Worm (Caenorhabditis elegans) whole organism, young adult: ENCODE data around the gene C08E3.13.
A peak's percentile ranks its signal among the peaks of the same experiment; 100 is the strongest.
"Not testable (repeated sequence)": the region's sequence is repeated elsewhere in the genome, so short reads cannot be mapped to it uniquely, and the experiment has no call there.

Experiments used
- C06A6.2 ChIP-seq: fragments of 200-800 bp; sonication (Bioruptor generic); conservative IDR thresholded peaks from 2 replicates; pipeline ENCODE4 v1.3.6; 2022; ENCODE audit warnings: missing genetic modification characterization, missing compliant biosample characterization
- F49E8.2 ChIP-seq: sonication (generic microtip); optimal IDR thresholded peaks from 3 replicates; lab custom pipeline; 2017; ENCODE audit warnings: missing genetic modification characterization, mild to moderate bottlenecking, missing compliant biosample characterization, antibody characterized with exemption, moderate library complexity; ENCODE audit not compliant: insufficient read depth
- T26A5.8 ChIP-seq: sonication (generic microtip); optimal IDR thresholded peaks from 2 replicates; lab custom pipeline; 2016; ENCODE audit warnings: missing genetic modification characterization, missing compliant biosample characterization
- Y67H2A.10 ChIP-seq: fragments of 200-800 bp; sonication (Bioruptor generic); conservative IDR thresholded peaks from 2 replicates; pipeline ENCODE4 v1.3.6; 2022; ENCODE audit warnings: missing genetic modification reagents, missing genetic modification characterization, missing compliant biosample characterization
- atf-7 ChIP-seq: sonication (generic microtip); optimal IDR thresholded peaks from 2 replicates; lab custom pipeline; 2017; ENCODE audit warnings: mild to moderate bottlenecking, missing genetic modification characterization, missing compliant biosample characterization
- athp-1 ChIP-seq: sonication (generic microtip); optimal IDR thresholded peaks from 2 replicates; lab custom pipeline; 2017; ENCODE audit warnings: mild to moderate bottlenecking, missing genetic modification characterization, missing compliant biosample characterization
- attf-5 ChIP-seq: fragments of 200-800 bp; sonication (Bioruptor generic); optimal IDR thresholded peaks from 2 replicates; lab custom pipeline; 2018; ENCODE audit warnings: mild to moderate bottlenecking, missing genetic modification characterization, missing compliant biosample characterization
- bed-1 ChIP-seq: fragments of 200-800 bp; sonication (Bioruptor generic); IDR thresholded peaks from 2 replicates; pipeline ENCODE4 v1.3.6; 2022; ENCODE audit warnings: missing genetic modification reagents, missing genetic modification characterization, missing compliant biosample characterization
- ceh-58 ChIP-seq: fragments of 200-800 bp; sonication (Bioruptor generic); IDR thresholded peaks from 2 replicates; pipeline ENCODE4 v1.3.6; 2022; ENCODE audit warnings: missing genetic modification characterization, missing compliant biosample characterization
- chd-7 ChIP-seq: sonication (generic microtip); optimal IDR thresholded peaks from 2 replicates; lab custom pipeline; 2016; ENCODE audit warnings: mild to moderate bottlenecking, missing genetic modification characterization, moderate library complexity, missing compliant biosample characterization
- dox-1 ChIP-seq: fragments of 200-800 bp; sonication (Bioruptor generic); IDR thresholded peaks from 2 replicates; pipeline ENCODE4 v1.3.6; 2022; ENCODE audit warnings: missing genetic modification reagents, missing genetic modification characterization, missing compliant biosample characterization
- egl-18 ChIP-seq: fragments of 200-800 bp; sonication (Bioruptor generic); IDR thresholded peaks from 2 replicates; pipeline ENCODE4 v1.3.6; 2022; ENCODE audit warnings: missing genetic modification reagents, missing genetic modification characterization, missing compliant biosample characterization
- egl-44 ChIP-seq: fragments of 200-800 bp; sonication (Bioruptor generic); IDR thresholded peaks from 2 replicates; pipeline ENCODE4 v1.3.6; 2022; ENCODE audit warnings: missing genetic modification reagents, missing genetic modification characterization, missing compliant biosample characterization
- hlh-26 ChIP-seq: fragments of 200-800 bp; sonication (Bioruptor generic); conservative IDR thresholded peaks from 2 replicates; pipeline ENCODE4 v1.3.6; 2022; ENCODE audit warnings: missing genetic modification reagents, missing genetic modification characterization, missing compliant biosample characterization
- let-526 ChIP-seq: fragments of 200-800 bp; sonication (Bioruptor generic); IDR thresholded peaks from 2 replicates; pipeline ENCODE4 v1.3.6; 2022; ENCODE audit warnings: missing genetic modification reagents, missing genetic modification characterization, missing compliant biosample characterization
- let-607 ChIP-seq, 2 experiments: fragments of 200-800 bp in 1 of 2; sonication (Bioruptor generic) in 1 of 2; sonication (generic microtip) in 1 of 2; optimal IDR thresholded peaks; 2 replicates each; lab custom pipeline; 2016 to 2018; ENCODE audit warnings: mild to moderate bottlenecking in 2 of 2, missing compliant biosample characterization in 2 of 2, missing genetic modification characterization in 2 of 2, moderate library complexity in 2 of 2, missing genotype in 1 of 2
- madf-10 ChIP-seq: sonication (generic microtip); optimal IDR thresholded peaks from 2 replicates; lab custom pipeline; 2016; ENCODE audit warnings: mild to moderate bottlenecking, missing genetic modification characterization, missing compliant biosample characterization
- mes-4 ChIP-seq: sonication (generic microtip); optimal IDR thresholded peaks from 2 replicates; lab custom pipeline; 2016; ENCODE audit warnings: missing genotype, missing genetic modification characterization, missing compliant biosample characterization
- mxl-1 ChIP-seq: sonication (generic microtip); optimal IDR thresholded peaks from 2 replicates; lab custom pipeline; 2016; ENCODE audit warnings: missing genetic modification characterization, missing compliant biosample characterization
- nfya-2 ChIP-seq: fragments of 200-800 bp; sonication (Bioruptor generic); IDR thresholded peaks from 2 replicates; pipeline ENCODE4 v1.3.6; 2022; ENCODE audit warnings: missing genetic modification reagents, missing genetic modification characterization, missing compliant biosample characterization
- nhr-179 ChIP-seq: sonication (generic microtip); optimal IDR thresholded peaks from 2 replicates; lab custom pipeline; 2016; ENCODE audit warnings: mild to moderate bottlenecking, missing genetic modification characterization, missing compliant biosample characterization
- nhr-80 ChIP-seq: sonication (generic microtip); optimal IDR thresholded peaks from 2 replicates; lab custom pipeline; 2016; ENCODE audit warnings: missing genetic modification characterization, missing compliant biosample characterization
- rcor-1 ChIP-seq: fragments of 200-800 bp; sonication (Bioruptor generic); IDR thresholded peaks from 2 replicates; pipeline ENCODE4 v1.3.6; 2022; ENCODE audit warnings: missing genetic modification reagents, missing genetic modification characterization, missing compliant biosample characterization
- rec-8 ChIP-seq, 2 experiments: sonication (generic microtip); optimal IDR thresholded peaks; 2 replicates each; lab custom pipeline; 2016; ENCODE audit warnings: mild to moderate bottlenecking in 2 of 2, missing genetic modification characterization in 2 of 2, missing genetic modification reagents in 2 of 2, missing genotype in 2 of 2, missing biosample characterization in 1 of 2, missing compliant biosample characterization in 1 of 2, moderate library complexity in 1 of 2
- repo-1 ChIP-seq: sonication (generic microtip); optimal IDR thresholded peaks from 2 replicates; lab custom pipeline; 2017; ENCODE audit warnings: mild to moderate bottlenecking, missing genetic modification characterization, missing compliant biosample characterization
- rpc-1 ChIP-seq, 2 experiments: fragments of 150-350 bp in 1 of 2; sonication (generic microtip) in 1 of 2; optimal IDR thresholded peaks; 2 replicates each; lab custom pipeline; 2014 to 2018; ENCODE audit warnings: missing biosample characterization in 1 of 2, missing genetic modification characterization in 1 of 2, missing genetic modification reagents in 1 of 2, missing genotype in 1 of 2
- snpc-1.1 ChIP-seq: sonication (generic microtip); optimal IDR thresholded peaks from 2 replicates; lab custom pipeline; 2017; ENCODE audit warnings: missing genetic modification characterization, mild to moderate bottlenecking, missing compliant biosample characterization, antibody characterized with exemption, moderate library complexity, missing genotype, missing genetic modification reagents; ENCODE audit not compliant: insufficient read depth
- unc-130 ChIP-seq: sonication (generic microtip); optimal IDR thresholded peaks from 2 replicates; lab custom pipeline; 2016; ENCODE audit warnings: missing genetic modification reagents, missing genetic modification characterization, missing compliant biosample characterization
- xnd-1 ChIP-seq: sonication (generic microtip); optimal IDR thresholded peaks from 2 replicates; lab custom pipeline; 2016; ENCODE audit warnings: missing genotype, missing genetic modification reagents, missing genetic modification characterization, missing compliant biosample characterization
- zfh-2 ChIP-seq: fragments of 200-800 bp; sonication (Bioruptor generic); conservative IDR thresholded peaks from 2 replicates; pipeline ENCODE4 v1.3.6; 2022; ENCODE audit warnings: missing genetic modification reagents, missing genetic modification characterization, missing compliant biosample characterization
- ztf-28 ChIP-seq: fragments of 200-800 bp; sonication (Bioruptor generic); IDR thresholded peaks from 2 replicates; pipeline ENCODE4 v1.3.6; 2022; ENCODE audit warnings: missing genetic modification reagents, missing genetic modification characterization, missing compliant biosample characterization
- ztf-3 ChIP-seq: fragments of 200-800 bp; sonication (Bioruptor generic); optimal IDR thresholded peaks from 2 replicates; lab custom pipeline; 2018; ENCODE audit warnings: mild to moderate bottlenecking, missing genetic modification characterization, missing compliant biosample characterization

Gene C08E3.13

DNA sequence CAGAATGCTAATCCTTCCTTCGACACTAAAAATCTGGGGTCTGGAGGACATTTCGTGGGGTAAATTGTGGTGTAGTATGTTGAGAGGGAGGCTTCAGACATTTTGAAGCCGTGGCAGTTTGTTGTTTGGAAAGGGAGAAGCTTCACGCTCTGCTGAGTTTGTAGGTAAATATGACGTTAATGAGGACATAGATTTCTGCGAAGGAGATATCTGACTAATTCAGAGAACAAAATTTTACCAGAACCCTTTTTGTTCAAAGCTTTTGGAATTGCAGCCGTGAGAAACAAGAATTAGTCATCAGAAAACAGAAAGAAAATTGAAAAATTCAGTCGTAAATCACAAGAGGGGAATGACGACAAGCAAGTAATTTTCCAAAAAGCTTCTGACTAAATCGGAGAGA, 8.4 kb upstream of the C08E3.13 start, which contains the start of gene srh-72:
TSS of gene srh-72 (minus strand) at position 101 of the 400 bp plus-strand sequence.
- TF ChIP-seq F49E8.2 (tag; lab: Kevin White, UChicago) (no peak), xnd-1 (no peak), egl-44 (GFP tag; lab: Robert Waterston, UW) (no peak), nhr-179 (tag; lab: Kevin White, UChicago) (no peak), dox-1 (no peak), mxl-1 (tag; lab: Kevin White, UChicago) (no peak), madf-10 (tag; lab: Kevin White, UChicago) (no peak), C06A6.2 (GFP tag; lab: Robert Waterston, UW) (no peak), nfya-2 (GFP tag; lab: Robert Waterston, UW) (no peak), atf-7 (tag; lab: Kevin White, UChicago) (no peak), rcor-1 (GFP tag; lab: Robert Waterston, UW) (no peak), egl-18 (GFP tag; lab: Robert Waterston, UW) (no peak), rec-8 (tag; optimal IDR thresholded peaks at IDR 0.05; lab: Kevin White, UChicago) (no peak)

DNA sequence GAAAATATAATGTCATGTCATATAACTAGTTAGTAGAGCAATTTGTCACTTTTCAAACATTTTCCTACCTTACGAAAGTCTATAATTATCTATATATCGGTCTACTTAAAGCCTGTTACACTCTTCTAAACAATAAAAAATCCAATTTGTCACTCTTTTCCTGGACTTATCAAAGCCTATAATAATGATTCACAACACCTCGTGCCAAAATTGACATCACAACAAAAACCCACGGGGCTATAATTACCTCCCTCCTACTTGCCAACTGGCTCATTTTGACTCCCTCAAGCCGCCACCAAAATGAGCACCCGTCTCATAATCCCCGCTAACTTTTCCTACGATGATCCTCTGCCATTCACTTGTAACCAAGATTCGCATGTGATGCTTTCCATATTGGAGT, 4.3 kb upstream of the C08E3.13 start, which contains the start of gene srg-20:
TSS of gene srg-20 (plus strand) at position 301 of the 400 bp plus-strand sequence.
- not testable (repeated sequence) for TF ChIP-seq rpc-1 (optimal IDR thresholded peaks at IDR 0.05; lab: Kevin White, UChicago); rpc-1 (tag; optimal IDR thresholded peaks at IDR 0.05; lab: Kevin White, UChicago); nhr-80 (tag; lab: Kevin White, UChicago); chd-7
- TF ChIP-seq, all 124 proteins: peak for 0; not testable (repeated sequence) for 124

DNA sequence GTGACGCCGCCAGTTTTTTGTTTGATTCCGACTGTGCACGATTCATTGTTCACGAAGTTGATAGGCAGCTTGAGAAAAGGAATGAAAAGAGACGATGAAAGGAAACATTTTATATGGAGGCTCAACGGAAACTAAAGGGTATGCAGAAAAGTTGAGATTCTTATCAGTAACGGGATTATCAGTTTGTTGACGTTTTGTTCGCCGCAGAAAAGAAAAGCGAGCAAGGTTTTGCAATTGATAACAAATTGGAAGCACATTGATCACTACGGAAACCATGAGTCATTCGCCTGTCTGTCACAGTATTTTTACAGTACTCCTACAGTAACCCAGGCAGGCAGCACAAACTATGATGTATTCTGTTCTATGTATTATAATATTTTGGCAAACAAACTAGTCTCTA, 3.9 kb upstream of the C08E3.13 start:
- TF ChIP-seq nhr-80 (tag; lab: Kevin White, UChicago) (peak; percentile 9), snpc-1.1 (tag; lab: Kevin White, UChicago) (no peak)
- TF ChIP-seq, all 124 proteins: peak for 1

DNA sequence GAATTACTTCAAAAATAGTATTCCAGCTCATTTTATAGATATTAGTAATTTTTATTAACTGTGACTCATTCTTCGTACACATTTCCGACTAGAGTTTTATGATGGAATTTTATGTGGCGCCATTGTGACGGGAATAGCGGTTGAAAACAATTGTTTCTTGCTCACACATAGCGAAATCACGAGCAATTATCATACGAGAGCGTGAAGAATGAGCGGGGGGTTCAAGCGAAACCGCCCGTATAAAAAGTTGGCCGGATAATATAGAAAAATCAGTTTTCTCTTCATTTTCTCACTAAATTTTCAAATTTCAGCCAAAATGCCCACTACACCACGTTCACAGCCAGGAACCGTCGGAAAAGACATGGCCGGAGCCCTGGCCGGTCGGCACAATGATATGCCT, 1.4 kb upstream of the C08E3.13 start, which contains the start of gene C08E3.1:
TSS of gene C08E3.1 (plus strand) at position 301 of the 400 bp plus-strand sequence.
- TF ChIP-seq let-526 (GFP tag; lab: Robert Waterston, UW); unc-130; mes-4 (tag; lab: Kevin White, UChicago): not testable (repeated sequence)
- TF ChIP-seq, all 124 proteins: peak for 0; not testable (repeated sequence) for 124

DNA sequence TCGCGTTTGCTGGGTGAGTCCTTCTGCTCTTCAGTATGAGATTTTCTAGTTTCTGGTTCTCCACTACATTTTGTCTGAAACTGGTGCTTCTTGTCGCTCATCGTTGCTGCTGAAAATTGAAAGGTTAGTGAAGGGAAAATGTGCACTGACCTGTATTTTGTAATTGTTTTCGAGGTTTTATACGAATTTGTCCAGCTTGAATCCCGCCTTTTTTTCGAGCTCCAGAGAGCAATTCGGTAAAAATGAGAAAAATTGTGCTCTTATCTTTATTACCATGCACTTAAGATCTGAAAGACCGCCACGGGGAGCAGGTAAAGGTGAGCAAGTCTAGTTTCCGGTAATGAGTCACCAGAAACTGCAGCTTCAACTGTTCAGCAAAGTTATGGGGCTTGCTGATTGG, 4.3 kb downstream of the C08E3.13 start, which contains the start of gene C08E3.15:
TSS of gene C08E3.15 (minus strand) at position 101 of the 400 bp plus-strand sequence.
- TF ChIP-seq T26A5.8 (tag; lab: Kevin White, UChicago); bed-1; ztf-3: not testable (repeated sequence)

DNA sequence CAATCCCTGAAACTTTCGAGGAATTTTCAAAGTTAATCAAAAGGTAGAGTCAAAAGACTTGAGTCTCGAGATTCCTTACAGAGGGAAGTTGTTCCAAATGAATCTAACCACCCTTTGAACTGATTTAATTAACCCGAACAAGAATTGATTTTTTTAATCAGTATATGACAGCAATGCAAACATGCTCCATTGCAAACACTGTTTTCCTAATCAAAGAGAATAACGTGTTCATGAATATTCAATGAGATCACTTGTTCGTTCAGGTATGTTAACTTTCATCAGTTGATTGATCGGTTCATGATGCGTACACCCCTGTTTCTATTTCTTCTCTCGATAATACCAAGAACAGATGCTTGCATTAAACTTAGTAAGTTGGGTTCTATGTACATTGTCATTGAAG, 6.5 kb downstream of the C08E3.13 start, which contains the start of gene C08E3.14:
TSS of gene C08E3.14 (plus strand) at position 301 of the 400 bp plus-strand sequence.
- no peak for TF ChIP-seq repo-1 (tag; lab: Kevin White, UChicago)
- TF ChIP-seq let-607 (tag; optimal IDR thresholded peaks at IDR 0.05; lab: Kevin White, UChicago) = no peak
- no peak for TF ChIP-seq zfh-2
- TF ChIP-seq rec-8 (tag; optimal IDR thresholded peaks at IDR 0.05; lab: Kevin White, UChicago) = no peak
- no peak for TF ChIP-seq Y67H2A.10 (GFP tag; lab: Robert Waterston, UW)
- no peak for TF ChIP-seq athp-1 (tag; lab: Kevin White, UChicago)
- TF ChIP-seq attf-5 (GFP tag; lab: Kevin White, UChicago) = no peak
- no peak for TF ChIP-seq dox-1
- no peak for TF ChIP-seq hlh-26 (GFP tag; lab: Robert Waterston, UW)
- no peak for TF ChIP-seq egl-18 (GFP tag; lab: Robert Waterston, UW)
- TF ChIP-seq ceh-58 = no peak
- no peak for TF ChIP-seq ztf-28 (GFP tag; lab: Robert Waterston, UW)
- TF ChIP-seq, all 124 proteins: peak for 0
